Worm (Caenorhabditis elegans) whole organism, dauer: ENCODE measurements around the gene F54C8.1.

ENCODE experiments used
- unc-62 ChIP-seq: sonication (generic microtip); optimal IDR thresholded peaks from 2 replicates; lab custom pipeline; 2017; ENCODE audit warnings: missing biosample characterization, missing genetic modification reagents, missing genetic modification characterization

F54C8.1 gene

DNA sequence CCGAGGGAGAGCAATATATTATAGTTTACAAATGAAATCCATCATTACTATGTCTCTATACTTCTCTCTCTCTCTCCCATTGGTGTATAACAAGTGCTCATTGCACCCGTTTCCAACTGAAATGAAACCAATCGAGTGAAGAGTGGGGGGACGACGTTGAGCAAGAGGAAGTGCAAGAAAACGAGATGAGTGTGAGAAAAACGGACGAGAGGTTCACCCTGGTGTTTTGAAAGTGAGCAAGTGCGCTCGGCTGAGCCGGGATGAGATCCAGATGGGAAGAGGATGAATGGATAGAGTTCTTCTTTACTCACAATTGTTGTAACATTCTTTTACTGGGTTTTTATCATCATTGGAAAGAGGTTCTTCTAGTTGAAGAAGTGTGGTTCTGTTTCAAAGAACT lies 44.2 kb downstream of the F54C8.1 start:
- TF ChIP-seq unc-62 (GFP tag; lab: Kevin White, UChicago), result no peak

DNA sequence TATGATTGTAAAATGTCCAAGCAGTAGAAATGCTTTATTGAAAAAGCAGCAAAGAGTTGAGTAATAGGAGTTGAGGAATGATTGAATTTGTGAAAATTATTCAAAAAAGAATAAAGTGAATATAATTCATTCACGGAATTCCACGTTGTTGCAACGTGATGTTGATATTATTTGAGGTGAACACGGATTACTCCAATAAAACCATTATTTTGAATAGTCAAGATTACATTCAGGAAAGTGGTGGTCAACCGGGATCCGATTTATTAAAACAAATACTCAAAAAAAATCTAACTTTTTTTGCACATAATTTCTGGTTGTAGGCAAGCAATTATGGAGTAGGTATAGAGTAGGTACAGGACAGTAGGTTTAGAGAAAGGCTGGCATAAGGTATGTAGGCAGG lies 45.9 kb downstream of the F54C8.1 start, which contains the start of gene bre-3:
TSS of gene bre-3 (minus strand) at position 101 of the 400 bp plus-strand sequence.
- no peak for TF ChIP-seq unc-62 (GFP tag; lab: Kevin White, UChicago)

DNA sequence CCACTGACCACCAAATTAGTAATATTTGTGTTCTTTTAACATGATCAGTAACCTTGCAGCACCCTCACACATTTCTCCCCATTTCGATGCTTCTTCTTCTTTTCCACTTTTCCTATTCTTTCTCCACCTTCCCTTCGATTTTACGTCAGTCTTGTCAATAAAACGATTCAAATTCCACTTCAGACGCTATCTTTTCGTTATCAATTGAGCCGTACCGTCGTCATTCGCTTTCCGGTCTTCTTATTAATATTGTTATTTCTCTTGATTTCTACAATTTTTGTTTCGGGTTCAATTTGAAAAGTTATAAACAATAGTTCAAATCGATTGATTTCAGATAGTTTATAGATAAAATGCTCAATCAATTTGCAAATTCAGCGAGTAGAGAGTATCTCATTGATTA lies 48.0 kb downstream of the F54C8.1 start:
- TF ChIP-seq unc-62 (GFP tag; lab: Kevin White, UChicago), result no peak

DNA sequence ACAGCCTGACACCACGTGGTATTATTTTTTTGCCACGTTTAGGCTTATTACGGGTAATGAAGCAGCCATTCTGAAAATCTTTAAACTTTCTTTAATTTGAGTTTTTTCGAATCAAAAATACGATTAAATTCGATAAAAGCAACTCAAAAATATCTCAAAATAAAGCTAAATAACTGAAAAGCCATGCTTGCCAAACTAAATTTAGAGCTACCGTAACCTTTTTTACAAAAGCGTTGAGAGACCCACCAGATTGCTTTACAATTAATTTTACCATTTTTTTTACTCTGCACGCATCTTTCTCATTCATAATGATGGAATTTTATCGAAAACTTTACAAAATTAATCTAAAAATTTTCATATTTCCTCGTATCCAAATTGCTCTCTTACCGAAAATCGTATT lies 48.5 kb downstream of the F54C8.1 start:
- TF ChIP-seq unc-62 (GFP tag; lab: Kevin White, UChicago), result no peak

DNA sequence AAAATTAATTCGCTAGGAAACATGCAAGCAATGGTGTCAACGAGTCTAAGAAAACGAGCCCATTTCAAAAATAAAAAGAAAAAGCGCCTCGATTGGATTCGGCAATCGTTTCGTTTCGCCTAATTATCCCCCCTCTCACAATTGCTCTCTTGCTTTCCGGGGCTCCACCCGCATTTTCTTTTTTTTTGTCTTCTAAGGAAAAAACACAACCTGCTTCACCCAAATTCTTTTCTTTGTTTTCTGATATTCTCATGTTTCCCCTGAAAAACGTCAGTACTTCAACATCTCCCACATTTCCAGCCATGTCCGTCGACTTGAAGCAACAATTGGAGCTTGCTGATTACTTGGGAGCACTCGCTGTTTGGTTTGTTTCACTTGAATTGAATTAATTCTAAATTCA lies 48.9 kb downstream of the F54C8.1 start, which contains the start of gene nlp-36:
TSS of gene nlp-36 (plus strand) at position 301 of the 400 bp plus-strand sequence.
- no peak for TF ChIP-seq unc-62 (GFP tag; lab: Kevin White, UChicago)

DNA sequence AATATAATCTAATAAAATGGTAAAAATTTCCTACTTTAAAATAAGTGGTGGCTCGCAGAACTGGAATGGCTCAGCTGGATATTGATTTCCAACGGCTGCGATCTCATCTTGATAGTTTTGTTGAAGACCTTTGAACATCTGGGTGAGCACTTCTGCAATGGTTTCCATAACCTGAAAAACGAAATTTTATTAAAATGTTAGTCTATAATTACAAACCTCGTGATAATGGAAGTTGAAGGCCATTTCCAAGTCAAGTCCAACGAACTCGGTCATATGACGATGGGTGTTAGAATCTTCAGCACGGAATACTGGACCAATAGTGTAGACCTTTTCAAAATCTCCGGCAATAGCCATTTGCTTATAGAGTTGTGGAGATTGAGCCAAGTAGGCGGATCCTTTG lies 50.3 kb downstream of the F54C8.1 start:
- no peak for TF ChIP-seq unc-62 (GFP tag; lab: Kevin White, UChicago)
